Fruit fly (Drosophila melanogaster) whole organism, pupa: ENCODE data around the gene Cfp1.

Source experiments
- CG10348 ChIP-seq: fragments of 200-800 bp; sonication (Bioruptor generic); IDR thresholded peaks from 2 replicates; pipeline ENCODE4 v1.3.6; 2022; ENCODE audit warnings: missing biosample characterization, missing genetic modification characterization
- CG12605 ChIP-seq: fragments of 200-800 bp; sonication (Bioruptor generic); IDR thresholded peaks from 2 replicates; pipeline ENCODE4 v1.3.6; 2022; ENCODE audit warnings: missing biosample characterization, missing genetic modification characterization
- CG13204 ChIP-seq: fragments of 200-800 bp; sonication (Bioruptor generic); optimal IDR thresholded peaks from 2 replicates; lab custom pipeline; 2018; ENCODE audit warnings: missing biosample characterization, mild to moderate bottlenecking, missing genetic modification characterization, moderate library complexity
- CG14655 ChIP-seq: fragments of 200-800 bp; sonication (Bioruptor generic); optimal IDR thresholded peaks from 3 replicates; lab custom pipeline; 2017; ENCODE audit warnings: mild to moderate bottlenecking, missing biosample characterization, missing genetic modification reagents, missing genetic modification characterization
- CG15710 ChIP-seq: fragments of 200-800 bp; sonication (Bioruptor generic); optimal IDR thresholded peaks from 2 replicates; lab custom pipeline; 2018; ENCODE audit warnings: missing biosample characterization, mild to moderate bottlenecking, missing genetic modification characterization, moderate library complexity
- CG17806 ChIP-seq: fragments of 200-800 bp; sonication (Bioruptor generic); optimal IDR thresholded peaks from 2 replicates; lab custom pipeline; 2018; ENCODE audit warnings: missing biosample characterization, mild to moderate bottlenecking, missing genetic modification characterization, moderate library complexity
- CG32121 ChIP-seq: fragments of 200-800 bp; sonication (Bioruptor generic); IDR thresholded peaks from 2 replicates; pipeline ENCODE4 v1.3.6; 2022; ENCODE audit warnings: missing biosample characterization, missing genetic modification characterization
- CG34367 ChIP-seq: fragments of 200-800 bp; sonication (Bioruptor generic); optimal IDR thresholded peaks from 2 replicates; lab custom pipeline; 2018; ENCODE audit warnings: missing biosample characterization, mild to moderate bottlenecking, missing genetic modification characterization
- CG4496 ChIP-seq: fragments of 200-800 bp; sonication (Bioruptor generic); IDR thresholded peaks from 3 replicates; pipeline ENCODE4 v1.3.6; 2022; ENCODE audit warnings: missing biosample characterization, missing genetic modification characterization
- CG8159 ChIP-seq: fragments of 200-800 bp; sonication (Bioruptor generic); optimal IDR thresholded peaks from 3 replicates; lab custom pipeline; 2018; ENCODE audit warnings: missing biosample characterization, mild to moderate bottlenecking, missing genetic modification characterization, moderate library complexity
- CG8301 ChIP-seq: fragments of 200-800 bp; sonication (Bioruptor generic); optimal IDR thresholded peaks from 2 replicates; lab custom pipeline; 2018; ENCODE audit warnings: missing biosample characterization, mild to moderate bottlenecking, missing genetic modification characterization
- CG9948 ChIP-seq: fragments of 200-800 bp; sonication (Bioruptor generic); optimal IDR thresholded peaks from 2 replicates; lab custom pipeline; 2018; ENCODE audit warnings: missing biosample characterization, mild to moderate bottlenecking, missing genetic modification characterization, moderate library complexity
- D1 ChIP-seq: fragments of 200-800 bp; sonication (Bioruptor generic); optimal IDR thresholded peaks from 2 replicates; lab custom pipeline; 2018; ENCODE audit warnings: missing biosample characterization, mild to moderate bottlenecking, missing genetic modification characterization, moderate library complexity
- EcR ChIP-seq: fragments of 200-800 bp; sonication (Bioruptor generic); optimal IDR thresholded peaks from 3 replicates; lab custom pipeline; 2019; ENCODE audit warnings: missing biosample characterization, missing genetic modification characterization, mild to moderate bottlenecking, moderate library complexity, missing genetic modification reagents
- Ets98B ChIP-seq: fragments of 200-800 bp; sonication (Bioruptor generic); IDR thresholded peaks from 2 replicates; pipeline ENCODE4 v1.3.6; 2022; ENCODE audit warnings: missing biosample characterization, missing genetic modification characterization
- Pif1A ChIP-seq: fragments of 200-800 bp; sonication (Bioruptor generic); optimal IDR thresholded peaks from 3 replicates; lab custom pipeline; 2016; ENCODE audit warnings: missing biosample characterization, missing genetic modification characterization
- Pif1B ChIP-seq: fragments of 200-800 bp; sonication (Bioruptor generic); optimal IDR thresholded peaks from 3 replicates; lab custom pipeline; 2016; ENCODE audit warnings: missing biosample characterization, missing genetic modification characterization
- Snoo ChIP-seq: fragments of 200-800 bp; sonication (Bioruptor generic); optimal IDR thresholded peaks from 3 replicates; lab custom pipeline; 2017; ENCODE audit warnings: missing biosample characterization, mild to moderate bottlenecking, missing genetic modification characterization, inconsistent platforms
- fd96Ca ChIP-seq: fragments of 200-800 bp; sonication (Bioruptor generic); IDR thresholded peaks from 3 replicates; pipeline ENCODE4 v1.3.6; 2022; ENCODE audit warnings: missing biosample characterization, missing genetic modification characterization
- gl ChIP-seq: fragments of 200-800 bp; sonication (Bioruptor generic); optimal IDR thresholded peaks from 2 replicates; lab custom pipeline; 2018; ENCODE audit warnings: missing biosample characterization, mild to moderate bottlenecking, missing genetic modification characterization
- rn ChIP-seq: fragments of 200-800 bp; sonication (Bioruptor generic); IDR thresholded peaks from 2 replicates; pipeline ENCODE4 v1.3.6; 2022; ENCODE audit warnings: missing biosample characterization, missing genetic modification characterization

Cfp1 gene

DNA sequence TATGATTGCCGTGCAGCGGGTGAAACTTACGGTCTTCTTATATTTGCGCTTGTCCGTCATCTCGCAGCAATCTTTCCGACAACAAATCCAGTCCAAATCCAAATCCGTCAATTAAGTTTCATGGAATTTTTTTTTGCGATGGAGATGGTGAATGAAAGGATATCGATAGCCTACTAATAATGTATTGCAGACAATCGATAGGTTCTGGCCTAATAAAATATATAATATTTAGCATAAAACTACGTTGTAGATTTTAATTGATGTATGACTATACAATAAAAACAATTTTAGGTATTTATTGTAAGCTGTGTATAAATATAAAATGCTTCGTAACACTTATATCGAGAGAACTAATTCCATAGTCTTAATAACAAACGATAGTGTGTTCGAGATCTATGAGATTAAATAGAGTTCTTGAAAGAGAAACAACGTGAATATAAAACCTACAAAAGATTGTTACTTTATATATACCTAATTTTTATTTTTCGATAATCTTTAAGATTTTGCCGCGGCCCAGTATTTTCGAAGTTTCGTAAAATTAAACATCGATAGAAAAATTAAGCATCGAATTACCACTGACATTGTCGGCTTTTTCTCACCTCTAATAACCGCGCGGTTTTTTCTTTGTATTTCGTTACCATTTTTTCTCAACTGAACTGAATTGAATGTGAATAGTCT lies at the start of gene Cfp1, which contains the start of gene Aladin:
TSS of gene Cfp1 (minus strand) at position 131 of the 678 bp plus-strand sequence.
TSS of gene Aladin (plus strand) at position 584 of the 678 bp plus-strand sequence.
- TF ChIP-seq gl (tag; lab: Kevin White, UChicago), result no peak
- no peak for TF ChIP-seq CG9948 (tag; lab: Kevin White, UChicago)
- TF ChIP-seq CG14655 (GFP tag; lab: Kevin White, UChicago), result no peak
- TF ChIP-seq rn (GFP tag; lab: Robert Waterston, UW), result no peak
- TF ChIP-seq CG12605 (GFP tag; lab: Robert Waterston, UW), result no peak
- TF ChIP-seq Ets98B (GFP tag; lab: Robert Waterston, UW), result no peak
- no peak for TF ChIP-seq CG15710
- TF ChIP-seq CG4496 (GFP tag; lab: Robert Waterston, UW), result no peak
- TF ChIP-seq Pif1B (GFP tag; lab: Kevin White, UChicago), result no peak
- TF ChIP-seq Snoo, result no peak
- TF ChIP-seq Pif1A, result no peak
- no peak for TF ChIP-seq fd96Ca (GFP tag; lab: Robert Waterston, UW)
- TF ChIP-seq CG10348, result no peak

DNA sequence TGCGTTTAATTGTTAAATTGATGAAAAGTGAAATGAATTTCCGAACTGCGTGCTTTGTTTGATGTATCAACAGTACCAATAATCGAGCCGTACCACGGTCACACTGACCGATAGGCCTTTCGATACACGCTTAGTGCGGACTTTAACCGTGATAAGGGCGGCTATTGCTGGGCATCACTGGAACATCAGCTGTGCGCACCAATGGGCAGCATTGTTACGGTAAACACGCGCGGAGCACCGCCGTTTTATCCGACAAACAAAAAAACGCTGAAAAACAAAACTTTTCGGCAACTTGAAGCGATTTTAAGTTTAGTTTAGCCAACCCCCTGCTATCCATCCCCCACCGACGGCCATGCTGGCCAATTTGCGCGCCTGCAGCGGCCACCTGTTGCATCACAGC lies 46.4 kb upstream of the Cfp1 start, which contains the start of the genes c12.1 and c12.2:
TSS of gene c12.1 (minus strand) at position 84 of the 400 bp plus-strand sequence.
TSS of gene c12.2 (plus strand) at position 220 of the 400 bp plus-strand sequence.
- TF ChIP-seq CG8301 (tag; lab: Kevin White, UChicago) (no peak), gl (tag; lab: Kevin White, UChicago) (no peak), EcR (no peak), CG12605 (GFP tag; lab: Robert Waterston, UW) (peak; percentile 51; the same call in 1 of the 2 replicates), fd96Ca (GFP tag; lab: Robert Waterston, UW) (no peak), CG14655 (GFP tag; lab: Kevin White, UChicago) (no peak), Pif1B (GFP tag; lab: Kevin White, UChicago) (no peak)

DNA sequence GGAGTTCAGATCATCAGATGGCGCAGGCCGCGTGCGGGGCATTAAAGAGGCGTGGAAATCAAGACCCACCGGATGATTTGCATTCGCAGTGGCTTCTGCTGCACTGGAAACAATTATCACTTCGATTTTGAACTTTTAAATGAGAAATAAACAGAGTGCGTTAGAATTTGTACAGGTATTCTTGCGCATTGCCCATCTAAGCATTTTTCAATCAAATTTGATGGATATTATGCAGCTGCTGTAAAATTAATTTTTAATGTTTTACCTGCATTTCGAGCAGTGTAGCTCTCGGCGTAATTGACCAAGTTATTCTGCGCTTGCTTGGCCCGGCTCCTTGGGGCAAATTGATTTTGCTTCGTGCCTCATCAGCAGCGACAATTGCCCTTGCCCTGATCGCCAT lies 44.3 kb upstream of the Cfp1 start:
- no peak for TF ChIP-seq Ets98B (GFP tag; lab: Robert Waterston, UW)
- TF ChIP-seq CG9948 (tag; lab: Kevin White, UChicago), result peak; percentile 15
- peak; percentile 28 for TF ChIP-seq CG8159 (tag; lab: Kevin White, UChicago)
- peak; percentile 14 for TF ChIP-seq CG17806
- no peak for TF ChIP-seq rn (GFP tag; lab: Robert Waterston, UW)
- peak; percentile 3 for TF ChIP-seq CG34367 (tag; lab: Kevin White, UChicago)

DNA sequence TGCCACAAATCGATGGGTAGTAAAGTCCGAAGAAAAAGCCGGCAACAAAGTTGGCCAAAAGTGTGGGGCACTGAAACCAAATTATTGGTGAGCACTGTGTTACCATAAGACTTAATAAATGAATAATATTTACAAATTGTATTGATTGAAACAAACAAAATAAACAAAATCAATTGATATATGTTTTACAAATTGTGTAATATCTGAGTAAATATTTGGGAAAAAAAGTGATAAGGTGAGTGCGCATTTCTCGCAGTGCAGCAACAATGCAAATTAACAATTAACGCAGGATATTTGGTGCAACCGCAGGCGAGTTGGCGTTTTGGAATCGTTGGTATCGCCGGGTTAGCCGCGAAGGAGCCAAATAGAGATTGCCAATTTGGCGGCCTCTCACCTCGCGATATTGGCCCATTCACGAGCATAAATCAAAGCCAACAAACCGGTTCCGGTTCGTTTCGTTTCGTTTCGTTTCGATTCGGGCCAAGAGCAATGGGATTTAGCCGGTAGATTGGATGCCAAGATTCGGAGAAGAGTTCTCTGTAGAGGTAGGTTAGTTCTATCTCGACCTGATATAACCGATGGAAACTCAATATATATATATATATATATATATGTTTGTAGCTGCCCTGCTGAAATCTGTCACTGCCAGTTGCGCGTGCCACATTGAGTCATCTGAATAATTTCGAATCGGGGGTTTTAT lies 37.3 kb upstream of the Cfp1 start:
- TF ChIP-seq CG9948 (tag; lab: Kevin White, UChicago) (peak; percentile 1), Ets98B (GFP tag; lab: Robert Waterston, UW) (no peak), CG4496 (GFP tag; lab: Robert Waterston, UW) (no peak), CG13204 (GFP tag; lab: Kevin White, UChicago) (no peak), CG12605 (GFP tag; lab: Robert Waterston, UW) (no peak), Pif1A (no peak), CG34367 (tag; lab: Kevin White, UChicago) (no peak), gl (tag; lab: Kevin White, UChicago) (no peak), CG10348 (no peak), CG8159 (tag; lab: Kevin White, UChicago) (peak; percentile 22), CG17806 (no peak)

DNA sequence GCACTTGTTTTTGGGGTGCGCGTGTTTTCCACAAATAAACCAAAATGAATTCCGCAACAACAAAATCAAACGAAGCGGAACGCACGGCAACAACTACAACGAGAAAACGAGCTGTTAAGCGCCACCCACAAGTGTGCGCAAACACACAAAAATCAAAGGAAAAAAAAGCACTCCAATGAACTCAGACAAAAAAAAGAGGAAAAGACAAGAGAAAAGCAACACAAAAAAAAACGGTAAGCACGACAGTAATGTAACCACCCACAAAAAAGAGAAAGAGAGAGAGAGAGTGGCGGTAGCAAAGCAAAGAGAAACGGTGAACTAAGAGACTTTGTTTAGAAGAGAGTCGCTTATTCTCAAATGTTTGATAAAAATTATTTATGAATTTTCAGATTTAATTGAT lies 33.0 kb upstream of the Cfp1 start:
- peak; percentile 99 for TF ChIP-seq CG4496 (GFP tag; lab: Robert Waterston, UW)
- peak; percentile 85 for TF ChIP-seq CG13204 (GFP tag; lab: Kevin White, UChicago)
- peak; percentile 74 for TF ChIP-seq CG8301 (tag; lab: Kevin White, UChicago)
- no peak for TF ChIP-seq EcR
- peak; percentile 71 for TF ChIP-seq CG8159 (tag; lab: Kevin White, UChicago)
- peak; percentile 72 for TF ChIP-seq CG17806
- peak; percentile 88 for TF ChIP-seq Snoo
- TF ChIP-seq Ets98B (GFP tag; lab: Robert Waterston, UW), result peak; percentile 97
- TF ChIP-seq CG9948 (tag; lab: Kevin White, UChicago), result peak; percentile 68
- TF ChIP-seq fd96Ca (GFP tag; lab: Robert Waterston, UW), result peak; percentile 92
- no peak for TF ChIP-seq CG10348
- peak; percentile 86 for TF ChIP-seq CG34367 (tag; lab: Kevin White, UChicago)
- TF ChIP-seq Pif1B (GFP tag; lab: Kevin White, UChicago), result peak; percentile 86
- no peak for TF ChIP-seq D1 (tag; lab: Kevin White, UChicago)
- TF ChIP-seq Pif1A, result peak; percentile 94
- TF ChIP-seq CG15710, result peak; percentile 78
- peak; percentile 97 for TF ChIP-seq CG32121 (GFP tag; lab: Robert Waterston, UW)
- peak; percentile 90 for TF ChIP-seq rn (GFP tag; lab: Robert Waterston, UW)
- TF ChIP-seq CG12605 (GFP tag; lab: Robert Waterston, UW), result peak; percentile 99
- TF ChIP-seq CG14655 (GFP tag; lab: Kevin White, UChicago), result peak; percentile 82
- peak; percentile 93 for TF ChIP-seq gl (tag; lab: Kevin White, UChicago)
